Worm (Caenorhabditis elegans) whole organism, young adult: ENCODE measurements around the gene dhhc-5.
A peak's percentile ranks its signal among the peaks of the same experiment; 100 is the strongest.

ENCODE experiments used
- B0019.2 ChIP-seq: fragments of 200-800 bp; sonication (Bioruptor generic); conservative IDR thresholded peaks from 2 replicates; pipeline ENCODE4 v1.3.6; 2022; ENCODE audit warnings: missing genetic modification reagents, missing genetic modification characterization, missing compliant biosample characterization
- B0261.1 ChIP-seq: sonication (generic microtip); optimal IDR thresholded peaks from 2 replicates; lab custom pipeline; 2016; ENCODE audit warnings: mild to moderate bottlenecking, missing genetic modification characterization, moderate library complexity, missing compliant biosample characterization
- B0336.3 ChIP-seq: fragments of 200-800 bp; sonication (Bioruptor generic); IDR thresholded peaks from 2 replicates; pipeline ENCODE4 v1.3.6; 2022; ENCODE audit warnings: missing genetic modification characterization, missing compliant biosample characterization
- C17E4.6 ChIP-seq: fragments of 200-800 bp; sonication (Bioruptor generic); IDR thresholded peaks from 2 replicates; pipeline ENCODE4 v1.3.6; 2022; ENCODE audit warnings: missing genetic modification reagents, missing genetic modification characterization, missing compliant biosample characterization
- F10E7.11 ChIP-seq: sonication (generic microtip); optimal IDR thresholded peaks from 2 replicates; lab custom pipeline; 2017; ENCODE audit warnings: mild to moderate bottlenecking, missing genetic modification characterization, moderate library complexity, missing compliant biosample characterization
- F22D6.2 ChIP-seq: sonication (generic microtip); optimal IDR thresholded peaks from 2 replicates; lab custom pipeline; 2016; ENCODE audit warnings: mild to moderate bottlenecking, missing genetic modification characterization, missing compliant biosample characterization
- F33H1.4 ChIP-seq: fragments of 200-800 bp; sonication (Bioruptor generic); IDR thresholded peaks from 2 replicates; pipeline ENCODE4 v1.3.6; 2022; ENCODE audit warnings: missing genetic modification reagents, missing genetic modification characterization, missing compliant biosample characterization
- F37B4.10 ChIP-seq: fragments of 200-800 bp; sonication (Bioruptor generic); IDR thresholded peaks from 2 replicates; pipeline ENCODE4 v1.3.6; 2022; ENCODE audit warnings: missing genetic modification characterization, missing compliant biosample characterization
- F52B5.7 ChIP-seq: sonication (generic microtip); optimal IDR thresholded peaks from 2 replicates; lab custom pipeline; 2016; ENCODE audit warnings: mild to moderate bottlenecking, missing genetic modification characterization, missing compliant biosample characterization
- K11D2.4 ChIP-seq: fragments of 200-800 bp; sonication (Bioruptor generic); IDR thresholded peaks from 2 replicates; pipeline ENCODE4 v1.3.6; 2022; ENCODE audit warnings: missing genetic modification reagents, missing genetic modification characterization, missing compliant biosample characterization
- K12H6.12 ChIP-seq: fragments of 200-800 bp; sonication (Bioruptor generic); optimal IDR thresholded peaks from 2 replicates; lab custom pipeline; 2018; ENCODE audit warnings: mild to moderate bottlenecking, missing genetic modification characterization, missing compliant biosample characterization
- Y53G8AR.9 ChIP-seq: fragments of 200-800 bp; sonication (Bioruptor generic); conservative IDR thresholded peaks from 2 replicates; pipeline ENCODE4 v1.3.6; 2022; ENCODE audit warnings: missing genetic modification reagents, missing genetic modification characterization, missing compliant biosample characterization
- Y79H2A.3 ChIP-seq: fragments of 200-800 bp; sonication (Bioruptor generic); conservative IDR thresholded peaks from 2 replicates; pipeline ENCODE4 v1.3.6; 2022; ENCODE audit warnings: missing genetic modification reagents, missing genetic modification characterization, missing compliant biosample characterization
- ama-1 ChIP-seq, 3 experiments: fragments of 150-350 bp in 1 of 3; sonication (generic microtip) in 2 of 3; optimal IDR thresholded peaks; 2 replicates each; lab custom pipeline; 2014 to 2018; ENCODE audit warnings: missing biosample characterization in 2 of 3, missing genetic modification characterization in 2 of 3, missing genetic modification reagents in 2 of 3
- atf-7 ChIP-seq: sonication (generic microtip); optimal IDR thresholded peaks from 2 replicates; lab custom pipeline; 2017; ENCODE audit warnings: mild to moderate bottlenecking, missing genetic modification characterization, missing compliant biosample characterization
- athp-1 ChIP-seq: sonication (generic microtip); optimal IDR thresholded peaks from 2 replicates; lab custom pipeline; 2017; ENCODE audit warnings: mild to moderate bottlenecking, missing genetic modification characterization, missing compliant biosample characterization
- attf-3 ChIP-seq: fragments of 200-800 bp; sonication (Bioruptor generic); conservative IDR thresholded peaks from 2 replicates; pipeline ENCODE4 v1.3.6; 2022; ENCODE audit warnings: missing genetic modification reagents, missing genetic modification characterization, missing compliant biosample characterization
- attf-5 ChIP-seq: fragments of 200-800 bp; sonication (Bioruptor generic); optimal IDR thresholded peaks from 2 replicates; lab custom pipeline; 2018; ENCODE audit warnings: mild to moderate bottlenecking, missing genetic modification characterization, missing compliant biosample characterization
- cebp-2 ChIP-seq: fragments of 200-800 bp; sonication (Bioruptor generic); IDR thresholded peaks from 2 replicates; pipeline ENCODE4 v1.3.6; 2022; ENCODE audit warnings: missing genetic modification characterization, missing compliant biosample characterization
- ceh-79 ChIP-seq: sonication (generic microtip); optimal IDR thresholded peaks from 2 replicates; lab custom pipeline; 2017; ENCODE audit warnings: mild to moderate bottlenecking, missing genetic modification characterization, missing compliant biosample characterization
- ceh-91 ChIP-seq: fragments of 200-800 bp; sonication (Bioruptor generic); IDR thresholded peaks from 2 replicates; pipeline ENCODE4 v1.3.6; 2022; ENCODE audit warnings: missing genetic modification reagents, missing genetic modification characterization, missing compliant biosample characterization
- chd-7 ChIP-seq: sonication (generic microtip); optimal IDR thresholded peaks from 2 replicates; lab custom pipeline; 2016; ENCODE audit warnings: mild to moderate bottlenecking, missing genetic modification characterization, moderate library complexity, missing compliant biosample characterization
- dox-1 ChIP-seq: fragments of 200-800 bp; sonication (Bioruptor generic); IDR thresholded peaks from 2 replicates; pipeline ENCODE4 v1.3.6; 2022; ENCODE audit warnings: missing genetic modification reagents, missing genetic modification characterization, missing compliant biosample characterization
- dpff-1 ChIP-seq: sonication (generic microtip); optimal IDR thresholded peaks from 2 replicates; lab custom pipeline; 2017; ENCODE audit warnings: mild to moderate bottlenecking, missing genetic modification characterization, missing compliant biosample characterization
- efl-1 ChIP-seq: fragments of 150-350 bp; optimal IDR thresholded peaks from 2 replicates; lab custom pipeline; 2014; ENCODE audit warnings: missing biosample characterization, missing genetic modification reagents, missing genetic modification characterization
- egl-18 ChIP-seq: fragments of 200-800 bp; sonication (Bioruptor generic); IDR thresholded peaks from 2 replicates; pipeline ENCODE4 v1.3.6; 2022; ENCODE audit warnings: missing genetic modification reagents, missing genetic modification characterization, missing compliant biosample characterization
- egrh-3 ChIP-seq: fragments of 200-800 bp; sonication (Bioruptor generic); IDR thresholded peaks from 2 replicates; pipeline ENCODE4 v1.3.6; 2022; ENCODE audit warnings: missing genetic modification reagents, missing genetic modification characterization, missing compliant biosample characterization
- gei-17 ChIP-seq: fragments of 200-800 bp; sonication (Bioruptor generic); optimal IDR thresholded peaks from 2 replicates; lab custom pipeline; 2018; ENCODE audit warnings: mild to moderate bottlenecking, missing genetic modification characterization, missing compliant biosample characterization
- him-1 ChIP-seq: sonication (generic microtip); optimal IDR thresholded peaks from 2 replicates; lab custom pipeline; 2016; ENCODE audit warnings: missing genotype, missing genetic modification reagents, missing genetic modification characterization, missing compliant biosample characterization
- hmg-1.2 ChIP-seq: fragments of 200-800 bp; sonication (Bioruptor generic); IDR thresholded peaks from 2 replicates; pipeline ENCODE4 v1.3.6; 2022; ENCODE audit warnings: missing genetic modification reagents, missing genetic modification characterization, missing compliant biosample characterization
- hmg-20 ChIP-seq: fragments of 200-800 bp; sonication (Bioruptor generic); IDR thresholded peaks from 2 replicates; pipeline ENCODE4 v1.3.6; 2022; ENCODE audit warnings: missing genetic modification reagents, missing genetic modification characterization, missing compliant biosample characterization
- lag-1 ChIP-seq: fragments of 200-800 bp; sonication (Bioruptor generic); IDR thresholded peaks from 2 replicates; pipeline ENCODE4 v1.3.6; 2022; ENCODE audit warnings: missing genetic modification reagents, missing genetic modification characterization, missing compliant biosample characterization
- lin-26 ChIP-seq: fragments of 200-800 bp; sonication (Bioruptor generic); IDR thresholded peaks from 2 replicates; pipeline ENCODE4 v1.3.6; 2022; ENCODE audit warnings: missing genetic modification reagents, missing genetic modification characterization, missing compliant biosample characterization
- lsl-1 ChIP-seq: fragments of 200-800 bp; sonication (Bioruptor generic); optimal IDR thresholded peaks from 2 replicates; lab custom pipeline; 2018; ENCODE audit warnings: mild to moderate bottlenecking, missing genetic modification characterization, moderate library complexity, missing compliant biosample characterization
- madf-8 ChIP-seq: fragments of 200-800 bp; sonication (Bioruptor generic); conservative IDR thresholded peaks from 2 replicates; pipeline ENCODE4 v1.3.6; 2022; ENCODE audit warnings: missing genetic modification reagents, missing genetic modification characterization, missing compliant biosample characterization
- mxl-1 ChIP-seq: sonication (generic microtip); optimal IDR thresholded peaks from 2 replicates; lab custom pipeline; 2016; ENCODE audit warnings: missing genetic modification characterization, missing compliant biosample characterization
- nfya-2 ChIP-seq: fragments of 200-800 bp; sonication (Bioruptor generic); IDR thresholded peaks from 2 replicates; pipeline ENCODE4 v1.3.6; 2022; ENCODE audit warnings: missing genetic modification reagents, missing genetic modification characterization, missing compliant biosample characterization
- nhr-120 ChIP-seq: fragments of 200-800 bp; sonication (Bioruptor generic); IDR thresholded peaks from 2 replicates; pipeline ENCODE4 v1.3.6; 2022; ENCODE audit warnings: missing genetic modification characterization, missing compliant biosample characterization
- nhr-80 ChIP-seq: sonication (generic microtip); optimal IDR thresholded peaks from 2 replicates; lab custom pipeline; 2016; ENCODE audit warnings: missing genetic modification characterization, missing compliant biosample characterization
- pha-4 ChIP-seq: fragments of 150-350 bp; sonication (generic microtip); optimal IDR thresholded peaks from 2 replicates; lab custom pipeline; 2014; ENCODE audit warnings: missing biosample characterization, missing genetic modification reagents, missing genetic modification characterization
- repo-1 ChIP-seq: sonication (generic microtip); optimal IDR thresholded peaks from 2 replicates; lab custom pipeline; 2017; ENCODE audit warnings: mild to moderate bottlenecking, missing genetic modification characterization, missing compliant biosample characterization
- snpc-4 ChIP-seq, 5 experiments: fragments of 150-350 bp in 1 of 5; sonication (generic microtip) in 4 of 5; optimal IDR thresholded peaks; 2 replicates each; lab custom pipeline; 2014 to 2018; ENCODE audit warnings: missing genetic modification characterization in 5 of 5, missing biosample characterization in 3 of 5, antibody characterized with exemption in 2 of 5, mild to moderate bottlenecking in 2 of 5, missing compliant biosample characterization in 2 of 5, missing genotype in 2 of 5, moderate library complexity in 2 of 5, missing genetic modification reagents in 1 of 5
- somi-1 ChIP-seq: fragments of 200-800 bp; sonication (Bioruptor generic); optimal IDR thresholded peaks from 2 replicates; lab custom pipeline; 2018; ENCODE audit warnings: mild to moderate bottlenecking, missing genetic modification characterization, missing compliant biosample characterization
- tbp1 ChIP-seq: fragments of 200-800 bp; sonication (Bioruptor generic); optimal IDR thresholded peaks from 2 replicates; lab custom pipeline; 2018; ENCODE audit warnings: mild to moderate bottlenecking, missing genetic modification characterization, missing compliant biosample characterization
- tbx-9 ChIP-seq: sonication (generic microtip); optimal IDR thresholded peaks from 2 replicates; lab custom pipeline; 2016; ENCODE audit warnings: borderline replicate concordance, missing genetic modification characterization, inconsistent platforms, missing compliant biosample characterization
- zfh-2 ChIP-seq: fragments of 200-800 bp; sonication (Bioruptor generic); conservative IDR thresholded peaks from 2 replicates; pipeline ENCODE4 v1.3.6; 2022; ENCODE audit warnings: missing genetic modification reagents, missing genetic modification characterization, missing compliant biosample characterization
- ztf-18 ChIP-seq: sonication (generic microtip); optimal IDR thresholded peaks from 2 replicates; lab custom pipeline; 2016; ENCODE audit warnings: missing genotype, mild to moderate bottlenecking, missing genetic modification characterization, missing compliant biosample characterization
- ztf-26 ChIP-seq: sonication (generic microtip); optimal IDR thresholded peaks from 2 replicates; lab custom pipeline; 2017; ENCODE audit warnings: missing genetic modification characterization, missing compliant biosample characterization
- ztf-28 ChIP-seq: fragments of 200-800 bp; sonication (Bioruptor generic); IDR thresholded peaks from 2 replicates; pipeline ENCODE4 v1.3.6; 2022; ENCODE audit warnings: missing genetic modification reagents, missing genetic modification characterization, missing compliant biosample characterization
- ztf-3 ChIP-seq: fragments of 200-800 bp; sonication (Bioruptor generic); optimal IDR thresholded peaks from 2 replicates; lab custom pipeline; 2018; ENCODE audit warnings: mild to moderate bottlenecking, missing genetic modification characterization, missing compliant biosample characterization

Gene dhhc-5

ce11 chrIII:6897587-6898064, 48.8 kb upstream of the dhhc-5 start, which contains the start of gene T07E3.4 (continued):
- no peak for TF ChIP-seq egrh-3 (GFP tag; lab: Robert Waterston, UW)
- peak; percentile 45 for TF ChIP-seq pha-4
- no peak for TF ChIP-seq madf-8 (GFP tag; lab: Robert Waterston, UW)
- no peak for TF ChIP-seq mxl-1 (tag; lab: Kevin White, UChicago)
- TF ChIP-seq tbp1: no peak
- no peak for TF ChIP-seq ceh-91 (GFP tag; lab: Robert Waterston, UW)
- TF ChIP-seq C17E4.6 (GFP tag; lab: Robert Waterston, UW): no peak
- no peak for TF ChIP-seq B0019.2 (GFP tag; lab: Robert Waterston, UW)
- no peak for TF ChIP-seq him-1
- no peak for TF ChIP-seq F22D6.2 (tag; lab: Kevin White, UChicago)
- no peak for TF ChIP-seq F37B4.10
- no peak for TF ChIP-seq ztf-18 (tag; lab: Kevin White, UChicago)
- TF ChIP-seq nhr-80: peak; percentile 35
- peak; percentile 60 for TF ChIP-seq ztf-26 (tag; lab: Kevin White, UChicago)
- no peak for TF ChIP-seq repo-1 (tag; lab: Kevin White, UChicago)
- TF ChIP-seq athp-1 (tag; lab: Kevin White, UChicago): no peak
- no peak for TF ChIP-seq cebp-2 (GFP tag; lab: Robert Waterston, UW)
- TF ChIP-seq dpff-1 (tag; lab: Kevin White, UChicago): no peak
- TF ChIP-seq K12H6.12 (tag; lab: Kevin White, UChicago): peak; percentile 28
- 0 out of 2 replicates have a peak, but pooled peaks have one; percentile 65 for TF ChIP-seq K11D2.4 (GFP tag; lab: Robert Waterston, UW)
- no peak for TF ChIP-seq lag-1 (GFP tag; lab: Robert Waterston, UW)
- no peak for TF ChIP-seq Y53G8AR.9 (GFP tag; lab: Robert Waterston, UW)
- no peak for TF ChIP-seq snpc-4 (GFP tag; optimal IDR thresholded peaks at IDR 0.05; lab: Kevin White, UChicago)
- peak in 1 of 4 experiments; percentile 15 for TF ChIP-seq snpc-4 (tag; optimal IDR thresholded peaks at IDR 0.05; lab: Kevin White, UChicago)
- no peak for TF ChIP-seq B0261.1 (tag; lab: Kevin White, UChicago)
- TF ChIP-seq attf-3 (GFP tag; lab: Robert Waterston, UW): no peak
- no peak for TF ChIP-seq lsl-1 (GFP tag; lab: Kevin White, UChicago)
- TF ChIP-seq nfya-2 (GFP tag; lab: Robert Waterston, UW): no peak
- no peak for TF ChIP-seq ztf-3
- TF ChIP-seq F10E7.11 (tag; lab: Kevin White, UChicago): no peak
- TF ChIP-seq egl-18 (GFP tag; lab: Robert Waterston, UW): no peak
- no peak for TF ChIP-seq nhr-120 (GFP tag; lab: Robert Waterston, UW)
- TF ChIP-seq atf-7 (tag; lab: Kevin White, UChicago): peak; percentile 38
- TF ChIP-seq tbx-9 (tag; lab: Kevin White, UChicago): no peak
- peak; percentile 13 for TF ChIP-seq chd-7 (tag; lab: Kevin White, UChicago)
- no peak for TF ChIP-seq ama-1 (optimal IDR thresholded peaks at IDR 0.05; lab: Kevin White, UChicago)
- TF ChIP-seq ama-1 (GFP tag; optimal IDR thresholded peaks at IDR 0.05; lab: Kevin White, UChicago): no peak
- TF ChIP-seq ceh-79 (tag; lab: Kevin White, UChicago): no peak
- TF ChIP-seq ztf-28: no peak
- no peak for TF ChIP-seq dox-1 (GFP tag; lab: Robert Waterston, UW)
- TF ChIP-seq hmg-1.2 (GFP tag; lab: Robert Waterston, UW): peak; percentile 78
- no peak for TF ChIP-seq attf-5
- no peak for TF ChIP-seq hmg-20 (GFP tag; lab: Robert Waterston, UW)
- TF ChIP-seq B0336.3 (GFP tag; lab: Robert Waterston, UW): no peak
- no peak for TF ChIP-seq F52B5.7 (tag; lab: Kevin White, UChicago)
- peak; percentile 78 for TF ChIP-seq somi-1
- TF ChIP-seq Y79H2A.3 (GFP tag; lab: Robert Waterston, UW): no peak
- TF ChIP-seq zfh-2 (GFP tag; lab: Robert Waterston, UW): no peak
- no peak for TF ChIP-seq F33H1.4 (GFP tag; lab: Robert Waterston, UW)
- no peak for TF ChIP-seq gei-17 (GFP tag; lab: Kevin White, UChicago)
- no peak for TF ChIP-seq efl-1 (GFP tag; lab: Kevin White, UChicago)
- no peak for TF ChIP-seq lin-26
